Worm (Caenorhabditis elegans): ENCODE data around the gene ZK105.1.

The ZK105.1 gene

ce11 chrV:7741918-7742317, 28.1 kb downstream of the ZK105.1 start:
- TF ChIP-seq nhr-232 (tag; optimal IDR thresholded peaks at IDR 0.05), result no peak
- no peak for TF ChIP-seq sox-4 (tag; optimal IDR thresholded peaks at IDR 0.05)
- no peak for TF ChIP-seq ceh-24 (tag; optimal IDR thresholded peaks at IDR 0.05)
- no peak for TF ChIP-seq nfya-1 (tag; optimal IDR thresholded peaks at IDR 0.05)
- no peak for TF ChIP-seq elt-2 (tag; optimal IDR thresholded peaks at IDR 0.05)
- TF ChIP-seq che-1 (tag; optimal IDR thresholded peaks at IDR 0.05), result no peak
- no peak for TF ChIP-seq ahr-1 (tag; optimal IDR thresholded peaks at IDR 0.05)
- TF ChIP-seq ceh-45 (GFP tag; IDR thresholded peaks at IDR 0.05), result no peak
- no peak for TF ChIP-seq sox-2 (GFP tag; IDR thresholded peaks at IDR 0.05)
- TF ChIP-seq hlh-15 (tag; optimal IDR thresholded peaks at IDR 0.05), result no peak
- no peak for TF ChIP-seq dmd-4 (tag; optimal IDR thresholded peaks at IDR 0.05; ENCODE audit: borderline replicate concordance)

DNA sequence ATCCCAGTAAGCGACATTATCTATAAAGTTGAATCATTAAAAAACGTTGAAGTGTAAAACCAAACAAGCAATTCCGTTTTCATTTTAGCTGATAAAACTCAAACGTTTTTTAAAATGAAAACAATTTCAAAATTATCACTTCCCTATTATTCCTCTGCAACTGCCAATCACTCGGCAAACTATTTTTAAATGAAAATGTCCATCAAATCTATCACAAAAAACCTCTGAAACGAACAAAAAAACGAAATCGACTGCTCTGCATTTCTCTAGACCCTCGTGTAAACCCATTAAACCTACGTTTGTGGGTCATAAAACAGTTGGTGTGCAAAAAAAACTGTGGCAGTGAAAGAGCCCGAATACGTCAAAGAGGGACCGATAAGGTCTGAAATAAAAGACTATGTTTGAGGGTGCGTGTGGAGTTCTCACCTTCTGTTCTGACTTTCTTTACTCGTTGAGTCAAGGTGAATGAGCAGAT, 28.7 kb downstream of the ZK105.1 start, which contains the start of gene fbxl-5:
Gene fbxl-5, plus strand, starts transcription at position 425 of the 475 bp plus-strand sequence.
- TF ChIP-seq pag-3 (tag; optimal IDR thresholded peaks at IDR 0.05; ENCODE audit: borderline replicate concordance), result no peak

ce11 chrV:7744068-7744467, 30.3 kb downstream of the ZK105.1 start:
- TF ChIP-seq ceh-22 (tag; optimal IDR thresholded peaks at IDR 0.05) (no peak), pqm-1 (tag; optimal IDR thresholded peaks at IDR 0.05) (no peak), hlh-15 (tag; optimal IDR thresholded peaks at IDR 0.05) (no peak), ceh-45 (GFP tag; IDR thresholded peaks at IDR 0.05) (no peak), rnt-1 (tag; optimal IDR thresholded peaks at IDR 0.05) (no peak), K02D7.2 (tag; optimal IDR thresholded peaks at IDR 0.05) (no peak), unc-42 (tag; optimal IDR thresholded peaks at IDR 0.05) (no peak), F13H6.1 (tag; optimal IDR thresholded peaks at IDR 0.05) (no peak), ceh-18 (tag; optimal IDR thresholded peaks at IDR 0.05) (no peak), sdc-2 (tag; optimal IDR thresholded peaks at IDR 0.05) (no peak), hlh-30 (tag; optimal IDR thresholded peaks at IDR 0.05; ENCODE audit: insufficient read depth) (no peak), tbx-7 (tag; optimal IDR thresholded peaks at IDR 0.05) (no peak), gmeb-2 (tag; optimal IDR thresholded peaks at IDR 0.05) (no peak)

ce11 chrV:7745386-7745785, 31.6 kb downstream of the ZK105.1 start:
- no peak for TF ChIP-seq dmd-4 (tag; optimal IDR thresholded peaks at IDR 0.05; ENCODE audit: borderline replicate concordance)
- TF ChIP-seq ama-1 (optimal IDR thresholded peaks at IDR 0.05), result no peak
- TF ChIP-seq ceh-19 (GFP tag; optimal IDR thresholded peaks at IDR 0.05), result no peak
- TF ChIP-seq ceh-45 (GFP tag; IDR thresholded peaks at IDR 0.05), result no peak
- TF ChIP-seq elt-2 (tag; optimal IDR thresholded peaks at IDR 0.05), result no peak
- no peak for TF ChIP-seq ceh-24 (tag; optimal IDR thresholded peaks at IDR 0.05)
- no peak for TF ChIP-seq Y22D7AL.16 (tag; optimal IDR thresholded peaks at IDR 0.05)
- TF ChIP-seq elt-4 (tag; optimal IDR thresholded peaks at IDR 0.05), result no peak
- no peak for TF ChIP-seq C08G9.2 (tag; optimal IDR thresholded peaks at IDR 0.05)

DNA sequence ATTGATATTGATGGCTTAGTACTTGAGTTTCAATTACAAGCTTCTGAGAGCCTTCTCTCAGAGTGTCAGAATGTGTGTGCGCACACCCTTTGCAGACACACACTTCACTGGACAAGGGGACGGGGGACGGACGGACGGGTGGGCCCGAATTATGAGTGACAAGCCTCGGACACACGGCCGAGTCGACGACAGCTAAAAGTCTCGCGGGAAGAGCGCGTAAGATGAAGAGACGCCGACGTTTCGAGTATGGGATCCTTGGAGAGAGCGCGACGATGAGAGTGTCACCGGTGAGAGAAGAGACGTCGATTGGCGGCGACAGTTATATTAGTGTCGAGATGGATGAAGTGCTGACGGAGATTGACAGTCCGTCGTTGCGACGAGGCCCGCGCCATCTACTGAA, 32.1 kb downstream of the ZK105.1 start:
- no peak for TF ChIP-seq F13H6.1 (tag; optimal IDR thresholded peaks at IDR 0.05)
- no peak for TF ChIP-seq pax-1 (tag; optimal IDR thresholded peaks at IDR 0.05)
- no peak for TF ChIP-seq ceh-31 (tag; optimal IDR thresholded peaks at IDR 0.05)
- no peak for TF ChIP-seq ceh-30 (tag; optimal IDR thresholded peaks at IDR 0.05)
- peak; percentile 34 for TF ChIP-seq mec-3 (tag; optimal IDR thresholded peaks at IDR 0.05; ENCODE audit: borderline replicate concordance)
- TF ChIP-seq T23F11.4 (GFP tag; optimal IDR thresholded peaks at IDR 0.05), result no peak
- TF ChIP-seq nfya-1 (tag; optimal IDR thresholded peaks at IDR 0.05), result peak; percentile 17
- TF ChIP-seq K09A11.1 (tag; optimal IDR thresholded peaks at IDR 0.05; ENCODE audit: insufficient read depth), result no peak
- no peak for TF ChIP-seq hlh-13 (GFP tag; optimal IDR thresholded peaks at IDR 0.05)
- TF ChIP-seq hlh-15 (tag; optimal IDR thresholded peaks at IDR 0.05), result no peak
- TF ChIP-seq C08G9.2 (tag; optimal IDR thresholded peaks at IDR 0.05), result peak; percentile 42
- peak; percentile 70 for TF ChIP-seq tbx-2 (tag; optimal IDR thresholded peaks at IDR 0.05)
- peak; percentile 25 for TF ChIP-seq ceh-2 (tag; optimal IDR thresholded peaks at IDR 0.05)
- TF ChIP-seq ceh-22 (tag; optimal IDR thresholded peaks at IDR 0.05), result no peak
- no peak for TF ChIP-seq che-1 (tag; optimal IDR thresholded peaks at IDR 0.05)
- peak; percentile 25 for TF ChIP-seq gmeb-2 (tag; optimal IDR thresholded peaks at IDR 0.05)
- TF ChIP-seq unc-3 (GFP tag; conservative IDR thresholded peaks at IDR 0.05), result no peak
- TF ChIP-seq unc-3 (tag; optimal IDR thresholded peaks at IDR 0.05), result no peak
- peak; percentile 30 for TF ChIP-seq dmd-4 (tag; optimal IDR thresholded peaks at IDR 0.05; ENCODE audit: borderline replicate concordance)
- TF ChIP-seq ceh-34 (tag; optimal IDR thresholded peaks at IDR 0.05), result peak; percentile 17
- no peak for TF ChIP-seq unc-42 (tag; optimal IDR thresholded peaks at IDR 0.05)
- peak; percentile 29 for TF ChIP-seq pha-2 (tag; optimal IDR thresholded peaks at IDR 0.05)
- TF ChIP-seq ama-1 (optimal IDR thresholded peaks at IDR 0.05), result no peak
- TF ChIP-seq fkh-10 (GFP tag; optimal IDR thresholded peaks at IDR 0.05), result no peak
- TF ChIP-seq ahr-1 (tag; optimal IDR thresholded peaks at IDR 0.05), result no peak
- peak; percentile 40 for TF ChIP-seq ceh-18 (tag; optimal IDR thresholded peaks at IDR 0.05)
- no peak for TF ChIP-seq nhr-232 (tag; optimal IDR thresholded peaks at IDR 0.05)
- peak; percentile 16 for TF ChIP-seq fkh-6 (tag; optimal IDR thresholded peaks at IDR 0.05)
